Fruit fly (Drosophila melanogaster) whole organism, adult: ENCODE results near the gene CG17267.

Experiments
- CG11617 ChIP-seq: fragments of 200-800 bp; sonication (Bioruptor generic); optimal IDR thresholded peaks from 2 replicates; lab custom pipeline; 2017; ENCODE audit warnings: mild to moderate bottlenecking, missing biosample characterization, missing genetic modification reagents, missing genetic modification characterization
- CG14711 ChIP-seq: fragments of 200-800 bp; sonication (Bioruptor generic); optimal IDR thresholded peaks from 2 replicates; lab custom pipeline; 2018; ENCODE audit warnings: missing biosample characterization, mild to moderate bottlenecking, missing genetic modification characterization, moderate library complexity
- CG1620 ChIP-seq: fragments of 200-800 bp; sonication (Bioruptor generic); optimal IDR thresholded peaks from 2 replicates; lab custom pipeline; 2016; ENCODE audit warnings: missing biosample characterization, missing genetic modification characterization
- CG7045 ChIP-seq: fragments of 200-800 bp; sonication (Bioruptor generic); optimal IDR thresholded peaks from 2 replicates; lab custom pipeline; 2017; ENCODE audit warnings: missing biosample characterization, mild to moderate bottlenecking, missing genetic modification characterization
- CG7101 ChIP-seq: fragments of 200-800 bp; sonication (Bioruptor generic); optimal IDR thresholded peaks from 2 replicates; lab custom pipeline; 2018; ENCODE audit warnings: missing biosample characterization, mild to moderate bottlenecking, missing genetic modification characterization, moderate library complexity
- Clk ChIP-seq: fragments of 200-800 bp; sonication (Bioruptor generic); optimal IDR thresholded peaks from 2 replicates; lab custom pipeline; 2017; ENCODE audit warnings: missing biosample characterization, missing genetic modification characterization
- Crg-1 ChIP-seq: fragments of 200-800 bp; sonication (Bioruptor generic); optimal IDR thresholded peaks from 2 replicates; lab custom pipeline; 2016; ENCODE audit warnings: missing biosample characterization, missing genetic modification characterization
- Hr96 ChIP-seq: fragments of 200-800 bp; sonication (Bioruptor generic); optimal IDR thresholded peaks from 2 replicates; lab custom pipeline; 2016; ENCODE audit warnings: missing biosample characterization, missing genetic modification characterization
- cnc ChIP-seq, 2 experiments: fragments of >200 bp; optimal IDR thresholded peaks; 2 replicates each; lab custom pipeline; 2017
- kay ChIP-seq: fragments of 200-800 bp; sonication (Bioruptor generic); peaks from one replicate; lab custom pipeline; 2016; ENCODE audit warnings: missing biosample characterization, missing genetic modification characterization, borderline replicate concordance
- pad ChIP-seq: fragments of 200-800 bp; sonication (Bioruptor generic); optimal IDR thresholded peaks from 3 replicates; lab custom pipeline; 2017; ENCODE audit warnings: missing biosample characterization, missing genetic modification characterization, mild to moderate bottlenecking, moderate library complexity, missing genetic modification reagents
- tj ChIP-seq: fragments of 200-800 bp; sonication (Bioruptor generic); optimal IDR thresholded peaks from 3 replicates; lab custom pipeline; 2017; ENCODE audit warnings: missing biosample characterization, mild to moderate bottlenecking, missing genetic modification characterization, moderate library complexity

dm6 chr3R:20784436-20785368 is 45.8 kb upstream of the CG17267 start:
- TF ChIP-seq CG7045 (GFP tag; lab: Kevin White, UChicago) (peak; percentile 20), Crg-1 (no peak), CG1620 (GFP tag; lab: Kevin White, UChicago) (no peak), cnc (optimal IDR thresholded peaks at IDR 0.05; lab: Kevin White, UChicago) (no peak), Hr96 (GFP tag; lab: Kevin White, UChicago) (no peak), CG14711 (tag; lab: Kevin White, UChicago) (no peak), pad (GFP tag; lab: Kevin White, UChicago) (peak; percentile 60), Clk (GFP tag; lab: Kevin White, UChicago) (peak; percentile 37), CG7101 (tag; lab: Kevin White, UChicago) (no peak), CG11617 (GFP tag; lab: Kevin White, UChicago) (no peak), kay (no peak), tj (peak; percentile 19)
